Worm (Caenorhabditis elegans): ENCODE data around the gene pmk-1.

Gene pmk-1

ce11 chrIV:8152688-8153087, 4.1 kb downstream of the pmk-1 start:
- TF ChIP-seq hmg-20 (GFP tag; IDR thresholded peaks at IDR 0.05) = no peak
- no peak for TF ChIP-seq madf-6 (GFP tag; IDR thresholded peaks at IDR 0.05)
- TF ChIP-seq snpc-3.4 (tag; optimal IDR thresholded peaks at IDR 0.05) = no peak
- peak; percentile 16 for TF ChIP-seq nhr-80 (tag; optimal IDR thresholded peaks at IDR 0.05)
- TF ChIP-seq nhr-179 (tag; optimal IDR thresholded peaks at IDR 0.05) = no peak
- no peak for TF ChIP-seq dpff-1 (tag; optimal IDR thresholded peaks at IDR 0.05)
- no peak for TF ChIP-seq Y53G8AR.9 (GFP tag; conservative IDR thresholded peaks at IDR 0.05)
- no peak for TF ChIP-seq hlh-26 (GFP tag; conservative IDR thresholded peaks at IDR 0.05)
- no peak for TF ChIP-seq him-1 (tag; optimal IDR thresholded peaks at IDR 0.05)
- TF ChIP-seq nfyb-1 (GFP tag; IDR thresholded peaks at IDR 0.05) = 0 out of 2 replicates have a peak, but pooled peaks have one; percentile 13
- TF ChIP-seq snpc-4 (GFP tag; optimal IDR thresholded peaks at IDR 0.05) = no peak
- no peak for TF ChIP-seq snpc-4 (tag; optimal IDR thresholded peaks at IDR 0.05)
- TF ChIP-seq hlh-12 (tag; optimal IDR thresholded peaks at IDR 0.05) = no peak

DNA sequence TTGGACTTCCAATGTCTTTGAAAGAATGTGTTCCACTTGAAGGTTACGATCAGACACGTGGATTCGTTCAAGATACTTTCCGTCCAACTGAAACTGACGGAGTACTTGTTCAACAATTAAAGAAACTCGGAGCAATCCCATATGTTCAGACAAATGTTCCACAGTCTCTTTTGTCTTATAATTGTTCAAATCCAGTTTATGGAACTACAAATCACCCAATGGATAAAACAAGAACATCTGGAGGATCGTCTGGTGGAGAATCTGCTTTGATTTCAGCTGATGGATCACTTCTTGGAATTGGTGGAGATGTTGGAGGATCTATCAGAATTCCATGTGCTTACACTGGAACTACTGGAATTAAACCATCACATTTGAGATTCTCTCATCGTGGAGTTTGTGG, 4.6 kb downstream of the pmk-1 start:
- TF ChIP-seq F37B4.10 (GFP tag; IDR thresholded peaks at IDR 0.05) = no peak
- TF ChIP-seq hmg-1.2 (GFP tag; IDR thresholded peaks at IDR 0.05) = 0 out of 2 replicates have a peak, but pooled peaks have one; percentile 10
- TF ChIP-seq snpc-1.3 (tag; optimal IDR thresholded peaks at IDR 0.05; ENCODE audit: insufficient read depth) = no peak
- TF ChIP-seq mxl-1 (tag; optimal IDR thresholded peaks at IDR 0.05) = no peak

DNA sequence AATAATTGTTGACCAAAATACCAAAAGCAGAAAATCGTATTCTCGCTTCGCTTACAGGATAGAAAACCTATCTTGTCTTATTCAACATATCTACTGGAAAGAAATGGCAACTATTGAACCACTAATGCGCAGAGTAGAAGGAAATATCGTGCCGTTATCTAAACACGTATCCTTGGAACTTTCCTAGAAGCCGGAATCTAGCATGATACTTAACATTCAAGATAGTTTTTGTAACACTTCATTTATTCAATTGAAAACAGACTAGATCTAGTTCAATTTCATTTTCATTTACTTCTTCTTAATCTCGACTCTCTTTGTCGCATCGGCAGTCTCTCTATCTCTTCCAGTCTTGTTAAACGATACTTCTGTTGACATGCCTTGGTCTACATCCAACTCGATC, 6.4 kb downstream of the pmk-1 start:
- no peak for TF ChIP-seq pha-4 (tag; optimal IDR thresholded peaks at IDR 0.05)
- TF ChIP-seq nhr-90 (tag; optimal IDR thresholded peaks at IDR 0.05) = peak; percentile 20

DNA sequence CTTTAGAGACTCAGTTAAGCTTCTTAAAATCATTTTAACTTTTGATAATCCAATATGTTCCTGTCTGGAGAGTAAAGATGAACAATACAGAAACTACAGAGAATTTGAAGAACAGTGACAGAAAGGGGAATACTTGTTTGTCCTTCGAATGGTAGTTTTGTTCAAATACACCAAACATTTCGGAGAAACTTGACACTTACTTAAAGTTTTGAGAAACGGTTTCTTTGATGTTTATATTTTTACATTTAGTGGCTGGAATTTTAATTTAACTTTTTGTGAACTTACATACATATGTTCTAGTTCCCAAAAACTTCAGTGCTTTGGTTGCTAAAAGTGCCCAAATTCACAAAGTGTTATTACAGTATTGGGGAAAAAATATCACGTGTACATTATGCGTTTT, 8.6 kb downstream of the pmk-1 start, which contains the start of gene B0218.5:
TSS of gene B0218.5 (minus strand) at position 101 of the 400 bp plus-strand sequence.
- TF ChIP-seq hlh-12 (tag; optimal IDR thresholded peaks at IDR 0.05) (no peak), F49E8.2 (tag; optimal IDR thresholded peaks at IDR 0.05; ENCODE audit: insufficient read depth) (no peak), rcor-1 (GFP tag; IDR thresholded peaks at IDR 0.05) (no peak), madf-10 (tag; optimal IDR thresholded peaks at IDR 0.05) (no peak), mel-28 (tag; optimal IDR thresholded peaks at IDR 0.05; ENCODE audit: borderline replicate concordance) (no peak), attf-6 (GFP tag; IDR thresholded peaks at IDR 0.05) (no peak), atf-7 (tag; optimal IDR thresholded peaks at IDR 0.05) (no peak), unc-130 (GFP tag; optimal IDR thresholded peaks at IDR 0.05) (no peak), ccch-3 (GFP tag; optimal IDR thresholded peaks at IDR 0.05) (no peak), mcd-1 (GFP tag; IDR thresholded peaks at IDR 0.05) (no peak)

DNA sequence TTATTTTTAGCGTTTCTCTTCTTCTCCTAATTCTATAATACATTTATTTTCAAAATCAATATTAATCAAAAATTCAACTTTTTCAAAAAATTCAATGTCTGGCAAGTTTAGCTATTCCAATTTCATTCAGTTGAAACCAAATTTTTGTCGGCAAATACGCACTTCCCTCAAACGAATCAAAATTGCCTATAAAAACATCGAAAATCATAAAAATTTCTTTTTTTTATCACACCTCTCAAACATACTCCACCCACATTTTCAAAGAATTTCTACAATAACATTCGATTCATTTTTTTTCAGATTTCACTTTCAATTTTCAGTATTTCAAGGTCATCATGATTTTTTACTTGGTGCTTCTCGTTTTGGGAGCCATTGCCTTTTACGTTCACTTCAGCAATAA, 10.5 kb downstream of the pmk-1 start, which contains the start of gene faah-1:
TSS of gene faah-1 (plus strand) at position 301 of the 400 bp plus-strand sequence.
- TF ChIP-seq F55B11.4 (tag; optimal IDR thresholded peaks at IDR 0.05; ENCODE audit: borderline replicate concordance, insufficient read depth) = no peak
- no peak for TF ChIP-seq bed-2 (GFP tag; IDR thresholded peaks at IDR 0.05)
- no peak for TF ChIP-seq lin-54 (GFP tag; optimal IDR thresholded peaks at IDR 0.05)
- no peak for TF ChIP-seq snpc-1.1 (tag; optimal IDR thresholded peaks at IDR 0.05; ENCODE audit: insufficient read depth)
- no peak for TF ChIP-seq pha-4 (tag; optimal IDR thresholded peaks at IDR 0.05)
- no peak for TF ChIP-seq F10E7.11 (tag; optimal IDR thresholded peaks at IDR 0.05)
- no peak for TF ChIP-seq K12H6.12 (tag; optimal IDR thresholded peaks at IDR 0.05)
- no peak for TF ChIP-seq nhr-27 (tag; optimal IDR thresholded peaks at IDR 0.05)
- TF ChIP-seq lag-1 (GFP tag; IDR thresholded peaks at IDR 0.05) = no peak
- TF ChIP-seq F37B4.10 (GFP tag; IDR thresholded peaks at IDR 0.05) = no peak
- no peak for TF ChIP-seq bed-1 (GFP tag; IDR thresholded peaks at IDR 0.05)
- TF ChIP-seq snpc-3.4 (tag; optimal IDR thresholded peaks at IDR 0.05) = no peak
- no peak for TF ChIP-seq unc-62 (GFP tag; optimal IDR thresholded peaks at IDR 0.05)
- no peak for TF ChIP-seq hrde-1 (tag; optimal IDR thresholded peaks at IDR 0.05; ENCODE audit: borderline replicate concordance)
- TF ChIP-seq madf-3 (GFP tag; IDR thresholded peaks at IDR 0.05) = no peak
- TF ChIP-seq T07F8.4 (tag; optimal IDR thresholded peaks at IDR 0.05) = no peak
- no peak for TF ChIP-seq F23B12.7 (tag; optimal IDR thresholded peaks at IDR 0.05; ENCODE audit: insufficient read depth)
- TF ChIP-seq F33H1.4 (GFP tag; IDR thresholded peaks at IDR 0.05) = no peak

Measured in whole organism, young adult.